Worm (Caenorhabditis elegans): ENCODE data around the gene yap-1.

yap-1 gene

ce11 chrX:10694933-10695332 is 3.2 kb downstream of the yap-1 start, which contains the start of gene plpp-1.3:
plpp-1.3 (plus strand) TSS chrX:10695312.
- TF ChIP-seq ceh-36 (tag; optimal IDR thresholded peaks at IDR 0.05) (no peak), ceh-13 (GFP tag; optimal IDR thresholded peaks at IDR 0.05) (no peak), tra-4 (tag; optimal IDR thresholded peaks at IDR 0.05) (no peak), B0310.2 (tag; optimal IDR thresholded peaks at IDR 0.05) (no peak)

ce11 chrX:10704329-10704728 is 12.6 kb downstream of the yap-1 start:
- TF ChIP-seq sea-1 (GFP tag; conservative IDR thresholded peaks at IDR 0.05) (no peak), tra-4 (tag; optimal IDR thresholded peaks at IDR 0.05) (no peak), flt-1 (GFP tag; IDR thresholded peaks at IDR 0.05) (no peak), tbx-37 (GFP tag; conservative IDR thresholded peaks at IDR 0.05) (no peak), hmbx-1 (tag; optimal IDR thresholded peaks at IDR 0.05) (no peak), ets-7 (tag; optimal IDR thresholded peaks at IDR 0.05) (no peak), hnd-1 (tag; optimal IDR thresholded peaks at IDR 0.05) (no peak), B0310.2 (tag; optimal IDR thresholded peaks at IDR 0.05) (no peak), pes-1 (GFP tag; IDR thresholded peaks at IDR 0.05) (no peak), tbx-11 (GFP tag; IDR thresholded peaks at IDR 0.05) (no peak), ceh-13 (GFP tag; optimal IDR thresholded peaks at IDR 0.05) (no peak), ama-1 (optimal IDR thresholded peaks at IDR 0.05) (no peak)

ce11 chrX:10711769-10712168 is 20.0 kb downstream of the yap-1 start, which contains the start of gene rhgf-1:
rhgf-1 (minus strand) TSS chrX:10711869.
- TF ChIP-seq B0310.2 (tag; optimal IDR thresholded peaks at IDR 0.05) = no peak
- TF ChIP-seq tra-4 (tag; optimal IDR thresholded peaks at IDR 0.05) = no peak
- no peak for TF ChIP-seq flt-1 (GFP tag; IDR thresholded peaks at IDR 0.05)
- TF ChIP-seq hnd-1 (tag; optimal IDR thresholded peaks at IDR 0.05) = no peak
- TF ChIP-seq pes-1 (GFP tag; IDR thresholded peaks at IDR 0.05) = no peak
- TF ChIP-seq hmg-4 (GFP tag; optimal IDR thresholded peaks at IDR 0.05) = no peak
- no peak for TF ChIP-seq tbx-11 (GFP tag; IDR thresholded peaks at IDR 0.05)
- no peak for TF ChIP-seq ceh-36 (tag; optimal IDR thresholded peaks at IDR 0.05)

- no peak for TF ChIP-seq hnd-1 (tag; optimal IDR thresholded peaks at IDR 0.05)
- TF ChIP-seq ceh-13 (GFP tag; optimal IDR thresholded peaks at IDR 0.05) = no peak
- TF ChIP-seq ama-1 (optimal IDR thresholded peaks at IDR 0.05) = no peak
- no peak for TF ChIP-seq flt-1 (GFP tag; IDR thresholded peaks at IDR 0.05)
- no peak for TF ChIP-seq tbx-37 (GFP tag; conservative IDR thresholded peaks at IDR 0.05)
- no peak for TF ChIP-seq ets-7 (tag; optimal IDR thresholded peaks at IDR 0.05)
- no peak for TF ChIP-seq tbx-11 (GFP tag; IDR thresholded peaks at IDR 0.05)
- no peak for TF ChIP-seq tra-4 (tag; optimal IDR thresholded peaks at IDR 0.05)
- no peak for TF ChIP-seq F13C5.2 (tag; optimal IDR thresholded peaks at IDR 0.05)
- no peak for TF ChIP-seq hmbx-1 (tag; optimal IDR thresholded peaks at IDR 0.05)
- TF ChIP-seq B0310.2 (tag; optimal IDR thresholded peaks at IDR 0.05) = no peak
- no peak for TF ChIP-seq pes-1 (GFP tag; IDR thresholded peaks at IDR 0.05)
- no peak for TF ChIP-seq scrt-1 (GFP tag; IDR thresholded peaks at IDR 0.05)
- no peak for TF ChIP-seq ceh-36 (tag; optimal IDR thresholded peaks at IDR 0.05)
- no peak for TF ChIP-seq aly-1 (tag; optimal IDR thresholded peaks at IDR 0.05)
- TF ChIP-seq sea-1 (GFP tag; conservative IDR thresholded peaks at IDR 0.05) = no peak
These were observed 25.3 kb downstream of the yap-1 start, which contains the start of gene T01C1.4 for ce11 chrX:10717019-10717418. T01C1.4 (minus strand) TSS chrX:10717119.

- TF ChIP-seq tbx-11 (GFP tag; IDR thresholded peaks at IDR 0.05) = no peak
- TF ChIP-seq hmbx-1 (tag; optimal IDR thresholded peaks at IDR 0.05) = no peak
- no peak for TF ChIP-seq flt-1 (GFP tag; IDR thresholded peaks at IDR 0.05)
- TF ChIP-seq F13C5.2 (tag; optimal IDR thresholded peaks at IDR 0.05) = no peak
- no peak for TF ChIP-seq ceh-13 (GFP tag; optimal IDR thresholded peaks at IDR 0.05)
- TF ChIP-seq sea-1 (GFP tag; conservative IDR thresholded peaks at IDR 0.05) = no peak
- no peak for TF ChIP-seq ets-7 (tag; optimal IDR thresholded peaks at IDR 0.05)
- TF ChIP-seq pes-1 (GFP tag; IDR thresholded peaks at IDR 0.05) = no peak
- no peak for TF ChIP-seq B0310.2 (tag; optimal IDR thresholded peaks at IDR 0.05)
- TF ChIP-seq ceh-36 (tag; optimal IDR thresholded peaks at IDR 0.05) = no peak
- no peak for TF ChIP-seq tbx-37 (GFP tag; conservative IDR thresholded peaks at IDR 0.05)
- no peak for TF ChIP-seq aly-1 (tag; optimal IDR thresholded peaks at IDR 0.05)
- TF ChIP-seq ama-1 (optimal IDR thresholded peaks at IDR 0.05) = no peak
- TF ChIP-seq tra-4 (tag; optimal IDR thresholded peaks at IDR 0.05) = no peak
- no peak for TF ChIP-seq scrt-1 (GFP tag; IDR thresholded peaks at IDR 0.05)
These were observed 30.2 kb downstream of the yap-1 start, which contains the start of gene mbr-1 for ce11 chrX:10721954-10722353. mbr-1 (minus strand) TSS chrX:10722054.

- TF ChIP-seq sea-1 (GFP tag; conservative IDR thresholded peaks at IDR 0.05) = no peak
- TF ChIP-seq hmbx-1 (tag; optimal IDR thresholded peaks at IDR 0.05) = no peak
- no peak for TF ChIP-seq aly-1 (tag; optimal IDR thresholded peaks at IDR 0.05)
- no peak for TF ChIP-seq scrt-1 (GFP tag; IDR thresholded peaks at IDR 0.05)
- no peak for TF ChIP-seq tra-4 (tag; optimal IDR thresholded peaks at IDR 0.05)
- no peak for TF ChIP-seq F13C5.2 (tag; optimal IDR thresholded peaks at IDR 0.05)
- TF ChIP-seq flt-1 (GFP tag; IDR thresholded peaks at IDR 0.05) = no peak
- TF ChIP-seq ceh-36 (tag; optimal IDR thresholded peaks at IDR 0.05) = no peak
- TF ChIP-seq tbx-11 (GFP tag; IDR thresholded peaks at IDR 0.05) = no peak
- TF ChIP-seq ets-7 (tag; optimal IDR thresholded peaks at IDR 0.05) = no peak
- no peak for TF ChIP-seq tbx-37 (GFP tag; conservative IDR thresholded peaks at IDR 0.05)
- no peak for TF ChIP-seq ceh-13 (GFP tag; optimal IDR thresholded peaks at IDR 0.05)
- no peak for TF ChIP-seq hmg-4 (GFP tag; optimal IDR thresholded peaks at IDR 0.05)
- TF ChIP-seq ama-1 (optimal IDR thresholded peaks at IDR 0.05) = no peak
- TF ChIP-seq hnd-1 (tag; optimal IDR thresholded peaks at IDR 0.05) = no peak
- TF ChIP-seq B0310.2 (tag; optimal IDR thresholded peaks at IDR 0.05) = no peak
These were observed 36.0 kb downstream of the yap-1 start for ce11 chrX:10727696-10728095.

- TF ChIP-seq tra-4 (tag; optimal IDR thresholded peaks at IDR 0.05) (no peak), ets-7 (tag; optimal IDR thresholded peaks at IDR 0.05) (no peak)
These were observed 40.1 kb downstream of the yap-1 start for ce11 chrX:10731837-10732236.

- TF ChIP-seq tbx-11 (GFP tag; IDR thresholded peaks at IDR 0.05) (no peak), tbx-37 (GFP tag; conservative IDR thresholded peaks at IDR 0.05) (no peak), scrt-1 (GFP tag; IDR thresholded peaks at IDR 0.05) (no peak), B0310.2 (tag; optimal IDR thresholded peaks at IDR 0.05) (no peak), hnd-1 (tag; optimal IDR thresholded peaks at IDR 0.05) (no peak), ceh-36 (tag; optimal IDR thresholded peaks at IDR 0.05) (no peak), hmg-4 (GFP tag; optimal IDR thresholded peaks at IDR 0.05) (no peak), ets-7 (tag; optimal IDR thresholded peaks at IDR 0.05) (no peak), pes-1 (GFP tag; IDR thresholded peaks at IDR 0.05) (no peak), ama-1 (optimal IDR thresholded peaks at IDR 0.05) (no peak), hmbx-1 (tag; optimal IDR thresholded peaks at IDR 0.05) (no peak), sea-1 (GFP tag; conservative IDR thresholded peaks at IDR 0.05) (no peak), F13C5.2 (tag; optimal IDR thresholded peaks at IDR 0.05) (no peak), ceh-13 (GFP tag; optimal IDR thresholded peaks at IDR 0.05) (no peak)
These were observed 42.3 kb downstream of the yap-1 start, which contains the start of gene egl-36 for ce11 chrX:10734026-10734425. egl-36 (plus strand) TSS chrX:10734326.
